Worm (Caenorhabditis elegans) whole organism, L3 larva: ENCODE results near the gene crn-3.

Experiments
- ama-1 ChIP-seq: fragments of 150-350 bp; optimal IDR thresholded peaks from 2 replicates; lab custom pipeline; 2018
- ceh-16 ChIP-seq: sonication (generic microtip); optimal IDR thresholded peaks from 2 replicates; lab custom pipeline; 2017; ENCODE audit warnings: missing biosample characterization, missing genetic modification characterization
- ceh-28 ChIP-seq: fragments of 150-350 bp; optimal IDR thresholded peaks from 2 replicates; lab custom pipeline; 2014; ENCODE audit warnings: missing biosample characterization, missing genetic modification reagents, missing genetic modification characterization
- ceh-82 ChIP-seq: fragments of 150-350 bp; optimal IDR thresholded peaks from 2 replicates; lab custom pipeline; 2014; ENCODE audit warnings: missing biosample characterization, missing genetic modification characterization
- ceh-9 ChIP-seq: sonication (generic microtip); optimal IDR thresholded peaks from 2 replicates; lab custom pipeline; 2018; ENCODE audit warnings: missing biosample characterization, missing genetic modification characterization
- daf-12 ChIP-seq: fragments of 150-350 bp; optimal IDR thresholded peaks from 2 replicates; lab custom pipeline; 2014; ENCODE audit warnings: missing biosample characterization, missing genetic modification reagents, missing genetic modification characterization
- egl-27 ChIP-seq: sonication (generic microtip); optimal IDR thresholded peaks from 4 replicates; lab custom pipeline; 2017; ENCODE audit warnings: missing biosample characterization, missing genetic modification reagents, missing genetic modification characterization
- egl-5 ChIP-seq: fragments of 150-350 bp; optimal IDR thresholded peaks from 2 replicates; lab custom pipeline; 2017; ENCODE audit warnings: missing biosample characterization, missing genetic modification reagents, missing genetic modification characterization, inconsistent platforms
- elt-1 ChIP-seq: fragments of 150-350 bp; optimal IDR thresholded peaks from 2 replicates; lab custom pipeline; 2014; ENCODE audit warnings: missing biosample characterization, missing genetic modification characterization
- elt-2 ChIP-seq: sonication (generic microtip); optimal IDR thresholded peaks from 2 replicates; lab custom pipeline; 2016; ENCODE audit warnings: missing genetic modification reagents, mild to moderate bottlenecking, missing genetic modification characterization, missing compliant biosample characterization
- elt-3 ChIP-seq, 3 experiments: fragments of 150-350 bp in 1 of 3; sonication (generic microtip) in 2 of 3; optimal IDR thresholded peaks; 2 replicates in 2 of 3; 4 replicates in 1 of 3; lab custom pipeline; 2014 to 2017; ENCODE audit warnings: missing biosample characterization in 3 of 3, missing genetic modification characterization in 3 of 3
- eor-1 ChIP-seq, 2 experiments: fragments of 150-350 bp; optimal IDR thresholded peaks; 2 replicates each; lab custom pipeline; 2014 to 2018; ENCODE audit warnings: missing biosample characterization in 2 of 2, missing genetic modification characterization in 2 of 2
- fkh-2 ChIP-seq: fragments of 150-350 bp; optimal IDR thresholded peaks from 2 replicates; lab custom pipeline; 2014; ENCODE audit warnings: missing biosample characterization, missing genetic modification reagents, missing genetic modification characterization
- hmg-11 ChIP-seq: sonication (generic microtip); optimal IDR thresholded peaks from 2 replicates; lab custom pipeline; 2016; ENCODE audit warnings: missing genetic modification characterization, missing compliant biosample characterization
- jun-1 ChIP-seq: fragments of 150-350 bp; optimal IDR thresholded peaks from 2 replicates; lab custom pipeline; 2014; ENCODE audit warnings: missing biosample characterization, missing genetic modification reagents, missing genetic modification characterization
- lin-39 ChIP-seq: fragments of 150-350 bp; optimal IDR thresholded peaks from 2 replicates; lab custom pipeline; 2018; ENCODE audit warnings: missing biosample characterization, missing genetic modification reagents, missing genetic modification characterization
- lsy-12 ChIP-seq: sonication (generic microtip); optimal IDR thresholded peaks from 2 replicates; lab custom pipeline; 2016; ENCODE audit warnings: mild to moderate bottlenecking, missing genetic modification characterization, missing compliant biosample characterization
- mdl-1 ChIP-seq: fragments of 150-350 bp; optimal IDR thresholded peaks from 2 replicates; lab custom pipeline; 2014; ENCODE audit warnings: missing biosample characterization, missing genetic modification characterization
- mml-1 ChIP-seq: fragments of 150-350 bp; sonication (generic microtip); optimal IDR thresholded peaks from 3 replicates; lab custom pipeline; 2014; ENCODE audit warnings: missing biosample characterization, missing genetic modification characterization
- nfya-1 ChIP-seq: sonication (generic microtip); optimal IDR thresholded peaks from 2 replicates; lab custom pipeline; 2017; ENCODE audit warnings: missing genetic modification characterization, mild to moderate bottlenecking, missing compliant biosample characterization, antibody characterized with exemption, moderate library complexity; ENCODE audit not compliant: insufficient read depth
- nhr-11 ChIP-seq: fragments of 150-350 bp; optimal IDR thresholded peaks from 2 replicates; lab custom pipeline; 2014; ENCODE audit warnings: missing biosample characterization, missing genetic modification characterization
- nhr-12 ChIP-seq: fragments of 150-350 bp; optimal IDR thresholded peaks from 2 replicates; lab custom pipeline; 2014; ENCODE audit warnings: missing biosample characterization, missing genetic modification characterization
- nhr-23 ChIP-seq: fragments of 150-350 bp; optimal IDR thresholded peaks from 2 replicates; lab custom pipeline; 2014; ENCODE audit warnings: missing biosample characterization, missing genetic modification reagents, missing genetic modification characterization
- nhr-237 ChIP-seq: fragments of 150-350 bp; optimal IDR thresholded peaks from 2 replicates; lab custom pipeline; 2014; ENCODE audit warnings: missing biosample characterization, missing genetic modification characterization
- nhr-25 ChIP-seq: sonication (generic microtip); optimal IDR thresholded peaks from 2 replicates; lab custom pipeline; 2017; ENCODE audit warnings: missing biosample characterization, missing genetic modification characterization
- nhr-28 ChIP-seq: fragments of 150-350 bp; optimal IDR thresholded peaks from 2 replicates; lab custom pipeline; 2014; ENCODE audit warnings: missing biosample characterization, missing genetic modification characterization
- nhr-43 ChIP-seq: sonication (generic microtip); optimal IDR thresholded peaks from 2 replicates; lab custom pipeline; 2016; ENCODE audit warnings: mild to moderate bottlenecking, missing genetic modification characterization, missing compliant biosample characterization; ENCODE audit not compliant: poor library complexity, severe bottlenecking
- nhr-67 ChIP-seq: fragments of 150-350 bp; optimal IDR thresholded peaks from 2 replicates; lab custom pipeline; 2014; ENCODE audit warnings: missing biosample characterization, missing genetic modification characterization
- nhr-77 ChIP-seq: fragments of 150-350 bp; optimal IDR thresholded peaks from 2 replicates; lab custom pipeline; 2014; ENCODE audit warnings: missing biosample characterization, missing genetic modification characterization
- pha-4 ChIP-seq: fragments of 150-350 bp; optimal IDR thresholded peaks from 2 replicates; lab custom pipeline; 2014; ENCODE audit warnings: missing biosample characterization, missing genetic modification reagents, missing genetic modification characterization
- sea-2 ChIP-seq: fragments of 150-350 bp; sonication (generic microtip); optimal IDR thresholded peaks from 4 replicates; lab custom pipeline; 2014; ENCODE audit warnings: missing biosample characterization, missing genetic modification reagents, missing genetic modification characterization
- skn-1 ChIP-seq: fragments of 150-350 bp; optimal IDR thresholded peaks from 2 replicates; lab custom pipeline; 2014; ENCODE audit warnings: missing biosample characterization, missing genetic modification characterization
- snpc-4 ChIP-seq: fragments of 150-350 bp; optimal IDR thresholded peaks from 2 replicates; lab custom pipeline; 2014; ENCODE audit warnings: missing biosample characterization, missing genetic modification characterization
- tbx-2 ChIP-seq: sonication (generic microtip); optimal IDR thresholded peaks from 2 replicates; lab custom pipeline; 2016; ENCODE audit warnings: mild to moderate bottlenecking, missing genetic modification characterization, missing compliant biosample characterization
- unc-39 ChIP-seq: sonication (generic microtip); optimal IDR thresholded peaks from 4 replicates; lab custom pipeline; 2017; ENCODE audit warnings: missing biosample characterization, missing genetic modification characterization
- unc-62 ChIP-seq: fragments of 150-350 bp; sonication (generic microtip); optimal IDR thresholded peaks from 4 replicates; lab custom pipeline; 2014; ENCODE audit warnings: missing biosample characterization, missing genetic modification reagents, missing genetic modification characterization
- zag-1 ChIP-seq: fragments of 150-350 bp; optimal IDR thresholded peaks from 2 replicates; lab custom pipeline; 2014; ENCODE audit warnings: missing biosample characterization, missing genetic modification characterization
- ztf-11 ChIP-seq: fragments of 150-350 bp; optimal IDR thresholded peaks from 2 replicates; lab custom pipeline; 2014; ENCODE audit warnings: missing biosample characterization, missing genetic modification characterization

Gene crn-3

DNA sequence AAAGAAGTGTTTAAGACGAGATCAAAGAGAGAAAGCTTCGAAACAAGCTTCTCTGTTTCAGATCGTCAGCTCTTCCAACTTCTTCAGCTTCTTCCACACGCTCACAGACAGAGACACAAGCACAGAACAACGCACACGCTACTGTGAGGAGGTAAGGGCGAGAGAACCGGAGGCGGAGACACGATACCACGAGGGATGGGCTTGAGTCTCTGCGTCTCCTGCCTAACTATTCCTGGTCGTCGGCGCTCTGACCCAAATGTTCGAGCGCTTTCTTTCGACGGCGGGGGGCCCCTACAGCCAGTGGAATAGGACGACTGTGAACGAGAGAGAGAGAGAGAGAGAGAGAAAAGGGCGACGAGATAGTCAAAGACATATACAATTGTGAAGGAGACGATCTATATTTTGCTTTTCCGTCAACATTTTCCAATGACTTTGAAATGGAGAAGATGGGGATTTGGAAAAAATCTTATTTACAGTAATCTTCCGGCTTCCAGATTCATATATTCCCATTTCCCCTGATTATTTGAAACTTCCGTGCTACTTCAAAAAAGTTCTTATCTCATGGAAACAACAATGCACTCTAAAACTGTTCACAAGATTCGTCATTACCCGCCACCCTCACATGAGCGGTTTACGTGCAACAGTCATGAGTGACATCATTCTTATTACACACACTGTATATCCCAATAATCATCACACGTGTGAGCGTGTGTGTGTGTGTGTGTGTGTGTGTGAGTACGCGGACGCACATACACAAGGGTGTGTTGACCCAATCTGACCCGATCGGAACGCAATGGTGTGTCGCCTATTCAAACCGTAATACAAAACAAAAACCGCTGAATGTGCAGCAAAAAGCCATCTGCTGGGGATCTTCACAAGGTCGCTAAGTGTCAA is 38.8 kb upstream of the crn-3 start (continued):
- peak; percentile 90 for TF ChIP-seq nfya-1
- TF ChIP-seq pha-4 (tag; lab: Kevin White, UChicago): peak; percentile 90
- TF ChIP-seq jun-1 (tag; lab: Kevin White, UChicago): peak; percentile 72
- TF ChIP-seq nhr-237 (tag; lab: Kevin White, UChicago): no peak
- peak; percentile 34 for TF ChIP-seq sea-2 (GFP tag; lab: Kevin White, UChicago)
- TF ChIP-seq egl-5: peak; percentile 44
- no peak for TF ChIP-seq mml-1 (tag; lab: Kevin White, UChicago)
- peak; percentile 64 for TF ChIP-seq egl-27 (tag; lab: Kevin White, UChicago)
- no peak for TF ChIP-seq nhr-28 (tag; lab: Kevin White, UChicago)
- no peak for TF ChIP-seq nhr-67
- TF ChIP-seq eor-1 (tag; optimal IDR thresholded peaks at IDR 0.05; lab: Kevin White, UChicago): no peak
- peak; percentile 60 for TF ChIP-seq lsy-12 (tag; lab: Kevin White, UChicago)
- TF ChIP-seq lin-39 (tag; lab: Kevin White, UChicago): peak; percentile 88
- TF ChIP-seq nhr-43 (tag; lab: Kevin White, UChicago): peak; percentile 80
- TF ChIP-seq unc-62 (GFP tag; lab: Kevin White, UChicago): peak; percentile 61

DNA sequence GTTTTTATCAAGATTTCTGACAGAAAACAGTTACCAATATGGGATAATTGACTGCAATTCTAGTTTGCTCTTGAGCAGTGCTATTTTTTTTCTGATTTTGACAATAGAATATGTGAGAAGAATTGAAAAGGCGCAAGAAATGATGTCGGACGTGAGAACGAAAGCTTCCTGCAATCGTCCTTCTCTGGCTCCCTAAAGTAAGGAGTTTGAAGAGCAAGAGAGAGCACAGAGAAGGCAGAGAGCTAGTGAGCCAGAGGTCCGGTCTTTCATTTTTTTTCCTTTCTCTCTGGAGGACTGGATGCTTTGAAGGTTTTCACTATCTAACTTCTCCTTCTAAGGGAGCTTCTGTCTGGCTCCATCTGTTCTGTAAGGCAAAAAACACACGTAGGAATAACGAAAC is 37.7 kb upstream of the crn-3 start:
- no peak for TF ChIP-seq nhr-23 (tag; lab: Kevin White, UChicago)
- no peak for TF ChIP-seq elt-3 (tag; optimal IDR thresholded peaks at IDR 0.05; lab: Kevin White, UChicago)
- TF ChIP-seq nhr-43 (tag; lab: Kevin White, UChicago): no peak
- TF ChIP-seq nfya-1: peak; percentile 39
- TF ChIP-seq hmg-11: peak; percentile 36
- TF ChIP-seq ama-1 (lab: Kevin White, UChicago): peak; percentile 79
- peak; percentile 23 for TF ChIP-seq lin-39 (tag; lab: Kevin White, UChicago)

DNA sequence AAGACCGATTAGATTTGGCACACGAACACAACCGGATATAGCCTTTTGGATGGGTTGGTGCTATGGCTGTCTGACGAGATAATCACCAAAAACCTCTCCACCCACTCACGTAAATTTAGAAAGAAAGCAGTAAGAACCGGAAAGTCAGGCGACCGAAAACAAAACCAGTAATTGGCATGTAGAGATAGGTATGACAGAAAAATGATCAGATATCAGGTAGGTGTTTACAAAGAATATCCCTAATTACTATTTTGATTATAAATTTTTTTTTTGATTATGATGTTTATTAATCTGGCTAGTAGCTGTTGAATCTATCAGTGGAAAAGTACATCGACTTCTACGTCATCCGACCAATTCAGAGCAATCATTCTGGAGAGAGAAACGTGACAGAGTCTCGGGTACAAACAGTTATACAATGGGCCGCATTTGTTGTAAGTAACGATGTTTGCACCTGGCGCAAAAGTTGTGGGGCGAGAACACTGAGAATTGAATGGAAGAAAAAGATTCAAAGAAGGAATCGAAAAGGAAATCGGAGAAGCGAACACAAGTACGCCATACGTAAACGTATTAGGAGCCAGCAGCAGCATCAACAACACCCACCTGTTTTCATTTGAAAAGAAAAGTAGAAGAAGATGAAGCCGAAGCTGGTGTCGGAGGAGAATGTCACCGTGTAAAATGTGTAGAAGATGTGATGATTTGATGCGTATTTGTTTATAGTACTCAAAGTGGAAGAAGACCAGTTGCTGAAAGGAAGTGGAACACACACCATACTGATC is 36.8 kb upstream of the crn-3 start:
- peak; percentile 45 for TF ChIP-seq nhr-11 (tag; lab: Kevin White, UChicago)
- TF ChIP-seq elt-3 (tag; optimal IDR thresholded peaks at IDR 0.05; lab: Kevin White, UChicago): peak in 1 of 3 experiments; percentile 40
- peak; percentile 10 for TF ChIP-seq elt-2 (tag; lab: Kevin White, UChicago)
- no peak for TF ChIP-seq ztf-11
- no peak for TF ChIP-seq egl-27 (tag; lab: Kevin White, UChicago)
- no peak for TF ChIP-seq lsy-12 (tag; lab: Kevin White, UChicago)
- no peak for TF ChIP-seq sea-2 (GFP tag; lab: Kevin White, UChicago)
- TF ChIP-seq nhr-43 (tag; lab: Kevin White, UChicago): no peak
- TF ChIP-seq ceh-28 (tag; lab: Kevin White, UChicago): no peak
- no peak for TF ChIP-seq zag-1 (tag; lab: Kevin White, UChicago)
- TF ChIP-seq unc-39 (tag; lab: Kevin White, UChicago): no peak
- TF ChIP-seq ceh-82 (tag; lab: Kevin White, UChicago): no peak
- no peak for TF ChIP-seq nhr-237 (tag; lab: Kevin White, UChicago)
- no peak for TF ChIP-seq nfya-1
- TF ChIP-seq mml-1 (tag; lab: Kevin White, UChicago): no peak
- no peak for TF ChIP-seq nhr-12 (tag; lab: Kevin White, UChicago)
- TF ChIP-seq tbx-2: no peak
- TF ChIP-seq ama-1 (lab: Kevin White, UChicago): peak; percentile 27
- no peak for TF ChIP-seq snpc-4 (tag; lab: Kevin White, UChicago)
- no peak for TF ChIP-seq ceh-16 (tag; lab: Kevin White, UChicago)
- TF ChIP-seq nhr-25: peak; percentile 37
- no peak for TF ChIP-seq hmg-11
- TF ChIP-seq nhr-23 (tag; lab: Kevin White, UChicago): peak; percentile 26
- peak; percentile 58 for TF ChIP-seq pha-4 (tag; lab: Kevin White, UChicago)
- no peak for TF ChIP-seq daf-12 (tag; lab: Kevin White, UChicago)
- TF ChIP-seq nhr-67: no peak
- TF ChIP-seq nhr-77 (tag; lab: Kevin White, UChicago): no peak
- TF ChIP-seq nhr-28 (tag; lab: Kevin White, UChicago): no peak
- no peak for TF ChIP-seq lin-39 (tag; lab: Kevin White, UChicago)
- no peak for TF ChIP-seq elt-1
- no peak for TF ChIP-seq jun-1 (tag; lab: Kevin White, UChicago)
- TF ChIP-seq skn-1 (tag; lab: Kevin White, UChicago): no peak
- no peak for TF ChIP-seq fkh-2 (tag; lab: Kevin White, UChicago)
- peak; percentile 33 for TF ChIP-seq egl-5
- TF ChIP-seq mdl-1 (tag; lab: Kevin White, UChicago): no peak
- no peak for TF ChIP-seq ceh-9 (tag; lab: Kevin White, UChicago)
- TF ChIP-seq, all 47 proteins: peak for 8
